Fruit fly (Drosophila melanogaster) whole organism, adult: ENCODE data around the gene CG6569.

Experiments used
- CG11617 ChIP-seq: fragments of 200-800 bp; sonication (Bioruptor generic); optimal IDR thresholded peaks from 2 replicates; lab custom pipeline; 2017; ENCODE audit warnings: mild to moderate bottlenecking, missing biosample characterization, missing genetic modification reagents, missing genetic modification characterization
- CG12768 ChIP-seq: fragments of 200-800 bp; sonication (Bioruptor generic); optimal IDR thresholded peaks from 2 replicates; lab custom pipeline; 2017; ENCODE audit warnings: missing biosample characterization, missing genetic modification characterization, mild to moderate bottlenecking, moderate library complexity, missing genetic modification reagents
- CG1620 ChIP-seq: fragments of 200-800 bp; sonication (Bioruptor generic); optimal IDR thresholded peaks from 2 replicates; lab custom pipeline; 2016; ENCODE audit warnings: missing biosample characterization, missing genetic modification characterization
- CG5204 ChIP-seq: fragments of 200-800 bp; sonication (Bioruptor generic); optimal IDR thresholded peaks from 2 replicates; lab custom pipeline; 2016; ENCODE audit warnings: missing biosample characterization, missing genetic modification characterization
- CG7045 ChIP-seq: fragments of 200-800 bp; sonication (Bioruptor generic); optimal IDR thresholded peaks from 2 replicates; lab custom pipeline; 2017; ENCODE audit warnings: missing biosample characterization, mild to moderate bottlenecking, missing genetic modification characterization
- Clk ChIP-seq: fragments of 200-800 bp; sonication (Bioruptor generic); optimal IDR thresholded peaks from 2 replicates; lab custom pipeline; 2017; ENCODE audit warnings: missing biosample characterization, missing genetic modification characterization
- Hr96 ChIP-seq: fragments of 200-800 bp; sonication (Bioruptor generic); optimal IDR thresholded peaks from 2 replicates; lab custom pipeline; 2016; ENCODE audit warnings: missing biosample characterization, missing genetic modification characterization
- Mnt ChIP-seq: fragments of 200-800 bp; sonication (Bioruptor generic); optimal IDR thresholded peaks from 2 replicates; lab custom pipeline; 2016; ENCODE audit warnings: missing biosample characterization, mild to moderate bottlenecking, missing genetic modification characterization
- bab1 ChIP-seq: fragments of 200-800 bp; sonication (Bioruptor generic); optimal IDR thresholded peaks from 3 replicates; lab custom pipeline; 2019; ENCODE audit warnings: missing biosample characterization, mild to moderate bottlenecking, missing genetic modification characterization, moderate library complexity
- cic ChIP-seq: fragments of 200-800 bp; sonication (Bioruptor generic); optimal IDR thresholded peaks from 2 replicates; lab custom pipeline; 2017; ENCODE audit warnings: missing biosample characterization, mild to moderate bottlenecking, missing genetic modification characterization, moderate library complexity
- kay ChIP-seq: fragments of 200-800 bp; sonication (Bioruptor generic); peaks from one replicate; lab custom pipeline; 2016; ENCODE audit warnings: missing biosample characterization, missing genetic modification characterization, borderline replicate concordance
- tj ChIP-seq: fragments of 200-800 bp; sonication (Bioruptor generic); optimal IDR thresholded peaks from 3 replicates; lab custom pipeline; 2017; ENCODE audit warnings: missing biosample characterization, mild to moderate bottlenecking, missing genetic modification characterization, moderate library complexity
- toe ChIP-seq: fragments of 200-800 bp; sonication (Bioruptor generic); optimal IDR thresholded peaks from 2 replicates; lab custom pipeline; 2016; ENCODE audit warnings: missing biosample characterization, missing genetic modification characterization

DNA sequence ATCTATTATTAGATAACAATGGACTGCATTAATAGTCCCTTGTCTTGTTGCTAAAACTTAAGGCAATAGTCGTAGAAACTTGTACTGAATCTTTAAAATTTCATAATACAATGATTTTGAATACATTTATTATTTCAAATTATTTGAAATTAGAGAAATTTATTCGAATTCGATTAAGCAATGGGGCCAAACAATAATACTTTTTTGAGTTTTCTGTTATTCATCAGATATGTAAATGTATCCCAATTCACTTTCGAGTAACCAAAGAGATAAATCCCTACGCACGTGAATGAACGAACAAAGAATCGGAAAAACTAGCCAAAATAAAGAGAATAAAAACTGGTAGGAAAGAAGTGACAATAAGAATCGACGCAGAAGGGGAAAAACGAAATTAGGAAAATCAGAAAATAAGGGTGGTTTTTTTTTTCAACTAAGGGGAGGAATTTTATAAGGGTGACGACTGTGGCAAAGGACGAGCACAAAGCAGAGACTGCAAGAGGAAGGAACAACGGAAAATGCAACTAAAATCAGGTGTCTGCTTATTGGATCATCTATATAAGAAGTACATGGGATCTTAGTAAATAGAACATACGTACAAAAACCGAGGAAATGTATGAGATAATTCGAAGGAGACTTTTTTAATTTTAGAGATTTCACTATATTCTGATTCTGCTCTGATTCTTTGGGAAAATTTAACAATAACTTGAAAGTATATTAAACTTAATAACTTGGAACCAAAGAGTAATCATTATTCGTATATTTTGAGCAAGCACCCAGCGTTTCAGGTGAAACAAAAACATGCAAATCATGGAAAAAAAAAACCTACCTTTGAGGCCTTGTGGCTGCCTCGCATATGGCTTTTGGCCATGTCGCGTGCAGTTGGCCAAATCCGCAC is 12.9 kb downstream of the CG6569 start:
- TF ChIP-seq CG5204 (GFP tag; lab: Kevin White, UChicago) (no peak), CG12768 (GFP tag; lab: Kevin White, UChicago) (no peak), tj (GFP tag; lab: Kevin White, UChicago) (no peak), CG1620 (GFP tag; lab: Kevin White, UChicago) (no peak), kay (peak; percentile 79), Hr96 (GFP tag; lab: Kevin White, UChicago) (no peak), CG7045 (no peak), bab1 (GFP tag; lab: Kevin White, UChicago) (no peak), CG11617 (GFP tag; lab: Kevin White, UChicago) (no peak), toe (GFP tag; lab: Kevin White, UChicago) (no peak), Mnt (GFP tag; lab: Kevin White, UChicago) (no peak), cic (GFP tag; lab: Kevin White, UChicago) (no peak), Clk (GFP tag; lab: Kevin White, UChicago) (no peak)
